Worm (Caenorhabditis elegans): Measurements from ENCODE around the gene mab-5.

Gene mab-5

ce11 chrIII:7783354-7783753 is at the start of gene mab-5:
mab-5 (minus strand) TSS chrIII:7783454.
- TF ChIP-seq skn-1 (tag; optimal IDR thresholded peaks at IDR 0.05): no peak
- no peak for TF ChIP-seq elt-3 (tag; optimal IDR thresholded peaks at IDR 0.05)
- no peak for TF ChIP-seq elt-1 (tag; optimal IDR thresholded peaks at IDR 0.05)
- no peak for TF ChIP-seq ztf-4 (tag; optimal IDR thresholded peaks at IDR 0.05)
- no peak for TF ChIP-seq nhr-23 (tag; optimal IDR thresholded peaks at IDR 0.05)
- no peak for TF ChIP-seq ama-1 (optimal IDR thresholded peaks at IDR 0.05)
- no peak for TF ChIP-seq lin-15B (tag; optimal IDR thresholded peaks at IDR 0.05)
- no peak for TF ChIP-seq elt-2 (tag; optimal IDR thresholded peaks at IDR 0.05)
- no peak for TF ChIP-seq nhr-11 (tag; optimal IDR thresholded peaks at IDR 0.05)
- TF ChIP-seq egl-27 (tag; optimal IDR thresholded peaks at IDR 0.05): no peak
- TF ChIP-seq ZK546.5 (tag; optimal IDR thresholded peaks at IDR 0.05): no peak
- TF ChIP-seq aly-2 (tag; optimal IDR thresholded peaks at IDR 0.05): no peak
- no peak for TF ChIP-seq daf-12 (tag; optimal IDR thresholded peaks at IDR 0.05)

- TF ChIP-seq mml-1 (tag; optimal IDR thresholded peaks at IDR 0.05): no peak
- TF ChIP-seq hmg-11 (tag; optimal IDR thresholded peaks at IDR 0.05): no peak
- TF ChIP-seq skn-1 (tag; optimal IDR thresholded peaks at IDR 0.05): no peak
- TF ChIP-seq nhr-237 (tag; optimal IDR thresholded peaks at IDR 0.05): no peak
- TF ChIP-seq elt-2 (tag; optimal IDR thresholded peaks at IDR 0.05): no peak
- TF ChIP-seq aly-2 (tag; optimal IDR thresholded peaks at IDR 0.05): no peak
- no peak for TF ChIP-seq nhr-12 (tag; optimal IDR thresholded peaks at IDR 0.05)
- no peak for TF ChIP-seq sea-2 (GFP tag; optimal IDR thresholded peaks at IDR 0.05)
- TF ChIP-seq nfya-1 (tag; optimal IDR thresholded peaks at IDR 0.05; ENCODE audit: insufficient read depth): no peak
- no peak for TF ChIP-seq egl-27 (tag; optimal IDR thresholded peaks at IDR 0.05)
- TF ChIP-seq ceh-16 (tag; optimal IDR thresholded peaks at IDR 0.05): no peak
- TF ChIP-seq nhr-76 (tag; optimal IDR thresholded peaks at IDR 0.05): no peak
- TF ChIP-seq jun-1 (tag; optimal IDR thresholded peaks at IDR 0.05): no peak
- no peak for TF ChIP-seq lsy-12 (tag; optimal IDR thresholded peaks at IDR 0.05)
- no peak for TF ChIP-seq pqm-1 (tag; optimal IDR thresholded peaks at IDR 0.05)
- no peak for TF ChIP-seq eor-1 (tag; optimal IDR thresholded peaks at IDR 0.05)
- TF ChIP-seq ceh-9 (tag; optimal IDR thresholded peaks at IDR 0.05): no peak
These were observed 49.2 kb upstream of the mab-5 start for ce11 chrIII:7832473-7832872.

ce11 chrIII:7828576-7829461 is 45.6 kb upstream of the mab-5 start, which contains the start of the genes egl-45 and kcmf-1:
egl-45 (minus strand) TSS chrIII:7828626.
kcmf-1 (plus strand) TSS chrIII:7829411.
- TF ChIP-seq tbx-2 (tag; optimal IDR thresholded peaks at IDR 0.05) (no peak), nhr-23 (tag; optimal IDR thresholded peaks at IDR 0.05) (peak; percentile 6), nhr-237 (tag; optimal IDR thresholded peaks at IDR 0.05) (no peak), egl-27 (tag; optimal IDR thresholded peaks at IDR 0.05) (no peak), R02D3.7 (tag; optimal IDR thresholded peaks at IDR 0.05) (no peak), nhr-43 (tag; optimal IDR thresholded peaks at IDR 0.05; ENCODE audit: poor library complexity, severe bottlenecking) (no peak), nfya-1 (tag; optimal IDR thresholded peaks at IDR 0.05; ENCODE audit: insufficient read depth) (peak; percentile 57), pha-4 (tag; optimal IDR thresholded peaks at IDR 0.05) (peak; percentile 71), nhr-25 (tag; optimal IDR thresholded peaks at IDR 0.05) (peak; percentile 21), lin-15B (tag; optimal IDR thresholded peaks at IDR 0.05) (peak; percentile 42), pqm-1 (tag; optimal IDR thresholded peaks at IDR 0.05) (no peak), nhr-77 (tag; optimal IDR thresholded peaks at IDR 0.05) (no peak), egl-5 (tag; optimal IDR thresholded peaks at IDR 0.05) (peak; percentile 97), fkh-2 (tag; optimal IDR thresholded peaks at IDR 0.05) (no peak), jun-1 (tag; optimal IDR thresholded peaks at IDR 0.05) (no peak)

- peak; percentile 100 for TF ChIP-seq egl-5 (tag; optimal IDR thresholded peaks at IDR 0.05)
- no peak for TF ChIP-seq nhr-237 (tag; optimal IDR thresholded peaks at IDR 0.05)
These were observed 40.8 kb upstream of the mab-5 start for ce11 chrIII:7824041-7824440.
